Worm (Caenorhabditis elegans): ENCODE data around the gene tra-2.

DNA sequence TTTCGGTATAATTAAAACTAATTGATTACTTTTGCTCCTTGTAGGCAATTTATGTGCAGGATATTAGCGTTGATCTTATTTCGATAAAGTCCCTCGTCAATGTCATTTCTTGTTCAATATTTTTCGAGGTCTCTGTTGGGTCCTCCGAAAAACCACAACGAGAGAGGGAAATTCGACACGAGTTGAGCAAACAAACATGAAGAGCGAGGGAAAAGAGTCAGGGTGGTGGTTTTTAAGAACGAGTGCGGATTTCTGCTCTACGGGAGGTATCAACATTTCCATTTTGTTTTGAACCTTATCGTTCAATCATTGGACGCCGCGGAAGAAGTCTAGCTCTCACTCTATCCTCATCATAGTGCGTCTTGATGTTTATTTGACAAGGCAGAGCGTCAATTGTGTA lies 30.7 kb downstream of the tra-2 start:
- TF ChIP-seq cog-1 (tag; optimal IDR thresholded peaks at IDR 0.05), result no peak
- no peak for TF ChIP-seq klf-2 (GFP tag; conservative IDR thresholded peaks at IDR 0.05)
- no peak for TF ChIP-seq tab-1 (GFP tag; IDR thresholded peaks at IDR 0.05)
- no peak for TF ChIP-seq med-1 (GFP tag; optimal IDR thresholded peaks at IDR 0.05; ENCODE audit: insufficient read depth)
- TF ChIP-seq ref-1 (GFP tag; conservative IDR thresholded peaks at IDR 0.05), result no peak
- no peak; the same call in 1 of the 2 replicates for TF ChIP-seq T22C8.4 (GFP tag; IDR thresholded peaks at IDR 0.05)
- no peak for TF ChIP-seq ztf-23 (GFP tag; IDR thresholded peaks at IDR 0.05)
- TF ChIP-seq flt-1 (GFP tag; IDR thresholded peaks at IDR 0.05), result no peak
- TF ChIP-seq ztf-29 (GFP tag; IDR thresholded peaks at IDR 0.05), result no peak
